Worm (Caenorhabditis elegans) whole organism, L4 larva: ENCODE data around the gene idpp-6.

Experiments
- egl-43 ChIP-seq: fragments of 200-800 bp; sonication (Bioruptor generic); IDR thresholded peaks from 2 replicates; pipeline ENCODE4 v1.3.6; 2022; ENCODE audit warnings: missing genetic modification reagents, missing genetic modification characterization, missing compliant biosample characterization
- fos-1 ChIP-seq: fragments of 150-350 bp; optimal IDR thresholded peaks from 2 replicates; lab custom pipeline; 2014; ENCODE audit warnings: missing biosample characterization, missing genetic modification characterization
- nhr-25 ChIP-seq: sonication (generic microtip); optimal IDR thresholded peaks from 2 replicates; lab custom pipeline; 2017; ENCODE audit warnings: missing genetic modification characterization, mild to moderate bottlenecking, missing compliant biosample characterization, antibody characterized with exemption, moderate library complexity, borderline replicate concordance; ENCODE audit not compliant: insufficient read depth
- pqm-1 ChIP-seq: sonication (generic microtip); optimal IDR thresholded peaks from 2 replicates; lab custom pipeline; 2017; ENCODE audit warnings: missing biosample characterization, missing genetic modification characterization

DNA sequence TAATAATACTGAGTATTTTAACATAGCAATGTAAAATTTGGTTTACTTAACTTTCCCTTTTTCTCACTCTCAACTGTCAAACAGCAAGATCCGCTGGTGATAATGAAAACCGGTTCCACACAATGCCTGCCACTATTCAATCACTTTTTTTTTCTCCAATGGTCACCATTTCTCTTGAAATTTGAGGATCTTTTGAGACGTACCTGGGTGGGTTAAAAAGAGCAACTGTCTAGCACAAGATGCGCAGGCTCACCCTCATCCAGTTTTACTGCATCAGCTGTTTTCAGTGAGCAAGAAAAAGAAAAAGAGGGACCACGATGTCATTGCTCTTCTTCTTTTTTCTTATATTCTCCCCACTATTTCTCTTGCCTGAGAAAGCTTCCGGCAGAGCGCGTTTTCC, 25.3 kb downstream of the idpp-6 start:
- no peak for TF ChIP-seq pqm-1 (tag; lab: Kevin White, UChicago)
- no peak for TF ChIP-seq egl-43 (GFP tag; lab: Robert Waterston, UW)
- TF ChIP-seq nhr-25: no peak
- TF ChIP-seq fos-1: no peak
